Worm (Caenorhabditis elegans) whole organism, mixed stage, embryonic: ENCODE measurements around the gene mogs-1.

ENCODE experiments used
- lin-32 ChIP-seq: fragments of 200-800 bp; sonication (Bioruptor generic); optimal IDR thresholded peaks from 2 replicates; lab custom pipeline; 2018; ENCODE audit warnings: mild to moderate bottlenecking, missing genetic modification characterization, missing compliant biosample characterization
- lsy-2 ChIP-seq: fragments of 150-350 bp; optimal IDR thresholded peaks from 2 replicates; lab custom pipeline; 2014; ENCODE audit warnings: missing biosample characterization, missing genetic modification characterization
- nhr-2 ChIP-seq: fragments of 150-350 bp; optimal IDR thresholded peaks from 2 replicates; lab custom pipeline; 2014; ENCODE audit warnings: missing biosample characterization, missing genetic modification characterization

DNA sequence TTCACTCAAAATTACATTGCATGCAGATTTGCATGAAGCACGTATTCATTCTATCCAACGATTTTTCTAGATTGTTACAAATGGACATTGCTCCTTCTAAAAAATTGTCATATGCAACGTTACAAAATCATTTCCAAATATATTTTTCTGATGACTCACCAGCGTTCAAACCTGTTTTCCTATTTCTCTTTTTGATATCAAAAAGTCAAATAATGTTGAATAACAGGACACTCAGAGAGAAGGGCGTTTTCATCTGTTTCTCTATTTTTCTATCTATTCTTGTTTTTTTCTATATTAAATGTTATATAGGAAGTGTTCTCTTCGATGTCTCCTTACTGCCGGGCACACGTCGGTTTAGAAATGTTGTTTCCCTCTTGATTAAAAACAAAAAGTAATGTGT is 14.9 kb downstream of the mogs-1 start:
- TF ChIP-seq lsy-2 (tag; lab: Kevin White, UChicago) (no peak), nhr-2 (no peak), lin-32 (GFP tag; lab: Kevin White, UChicago) (no peak)
